Worm (Caenorhabditis elegans) whole organism, young adult: ENCODE data around the gene prmt-4.

ENCODE experiments used
- B0336.3 ChIP-seq: fragments of 200-800 bp; sonication (Bioruptor generic); IDR thresholded peaks from 2 replicates; pipeline ENCODE4 v1.3.6; 2022; ENCODE audit warnings: missing genetic modification characterization, missing compliant biosample characterization
- C17E4.6 ChIP-seq: fragments of 200-800 bp; sonication (Bioruptor generic); IDR thresholded peaks from 2 replicates; pipeline ENCODE4 v1.3.6; 2022; ENCODE audit warnings: missing genetic modification reagents, missing genetic modification characterization, missing compliant biosample characterization
- Y53F4B.3 ChIP-seq: fragments of 200-800 bp; sonication (Bioruptor generic); IDR thresholded peaks from 2 replicates; pipeline ENCODE4 v1.3.6; 2022; ENCODE audit warnings: missing genetic modification reagents, missing genetic modification characterization, missing compliant biosample characterization
- aptf-3 ChIP-seq: fragments of 200-800 bp; sonication (Bioruptor generic); IDR thresholded peaks from 2 replicates; pipeline ENCODE4 v1.3.6; 2022; ENCODE audit warnings: missing genetic modification characterization, missing compliant biosample characterization
- attf-3 ChIP-seq: fragments of 200-800 bp; sonication (Bioruptor generic); conservative IDR thresholded peaks from 2 replicates; pipeline ENCODE4 v1.3.6; 2022; ENCODE audit warnings: missing genetic modification reagents, missing genetic modification characterization, missing compliant biosample characterization
- ceh-91 ChIP-seq: fragments of 200-800 bp; sonication (Bioruptor generic); IDR thresholded peaks from 2 replicates; pipeline ENCODE4 v1.3.6; 2022; ENCODE audit warnings: missing genetic modification reagents, missing genetic modification characterization, missing compliant biosample characterization
- die-1 ChIP-seq: sonication (generic microtip); optimal IDR thresholded peaks from 2 replicates; lab custom pipeline; 2016; ENCODE audit warnings: missing genotype, mild to moderate bottlenecking, missing genetic modification characterization, missing compliant biosample characterization
- dpff-1 ChIP-seq: sonication (generic microtip); optimal IDR thresholded peaks from 2 replicates; lab custom pipeline; 2017; ENCODE audit warnings: mild to moderate bottlenecking, missing genetic modification characterization, missing compliant biosample characterization
- ekl-4 ChIP-seq: fragments of 200-800 bp; sonication (Bioruptor generic); IDR thresholded peaks from 2 replicates; pipeline ENCODE4 v1.3.6; 2022; ENCODE audit warnings: missing genetic modification reagents, missing genetic modification characterization, missing compliant biosample characterization
- lin-35 ChIP-seq, 3 experiments: fragments of 150-350 bp in 2 of 3; sonication (generic microtip) in 1 of 3; optimal IDR thresholded peaks; 2 replicates each; lab custom pipeline; 2014 to 2018; ENCODE audit warnings: missing biosample characterization in 3 of 3, missing genetic modification characterization in 3 of 3, missing genetic modification reagents in 3 of 3
- lsl-1 ChIP-seq: fragments of 200-800 bp; sonication (Bioruptor generic); optimal IDR thresholded peaks from 2 replicates; lab custom pipeline; 2018; ENCODE audit warnings: mild to moderate bottlenecking, missing genetic modification characterization, moderate library complexity, missing compliant biosample characterization
- nhr-179 ChIP-seq: sonication (generic microtip); optimal IDR thresholded peaks from 2 replicates; lab custom pipeline; 2016; ENCODE audit warnings: mild to moderate bottlenecking, missing genetic modification characterization, missing compliant biosample characterization
- unc-62 ChIP-seq: fragments of 150-350 bp; optimal IDR thresholded peaks from 2 replicates; lab custom pipeline; 2014; ENCODE audit warnings: missing biosample characterization, missing genetic modification reagents, missing genetic modification characterization

ce11 chrIV:563417-563816 is 40.0 kb downstream of the prmt-4 start:
- TF ChIP-seq ekl-4 (GFP tag; lab: Robert Waterston, UW) (no peak), aptf-3 (GFP tag; lab: Robert Waterston, UW) (no peak), B0336.3 (GFP tag; lab: Robert Waterston, UW) (no peak), C17E4.6 (no peak), unc-62 (GFP tag; lab: Kevin White, UChicago) (no peak), dpff-1 (tag; lab: Kevin White, UChicago) (no peak), lsl-1 (no peak), lin-35 (GFP tag; optimal IDR thresholded peaks at IDR 0.05; lab: Kevin White, UChicago) (no peak), nhr-179 (tag; lab: Kevin White, UChicago) (no peak), ceh-91 (GFP tag; lab: Robert Waterston, UW) (no peak), Y53F4B.3 (no peak), die-1 (no peak), attf-3 (no peak)
